Worm (Caenorhabditis elegans) whole organism, L2 larva: ENCODE results near the gene C04E6.5.
A peak's percentile ranks its signal among the peaks of the same experiment; 100 is the strongest.

Experiments used
- C34F6.9 ChIP-seq: fragments of 150-350 bp; optimal IDR thresholded peaks from 2 replicates; lab custom pipeline; 2014; ENCODE audit warnings: missing biosample characterization, missing genetic modification characterization
- R02D3.7 ChIP-seq: fragments of 150-350 bp; optimal IDR thresholded peaks from 2 replicates; lab custom pipeline; 2014; ENCODE audit warnings: missing biosample characterization, missing genetic modification characterization
- Y55F3AM.14 ChIP-seq: fragments of 200-800 bp; sonication (Bioruptor generic); optimal IDR thresholded peaks from 2 replicates; lab custom pipeline; 2018; ENCODE audit warnings: mild to moderate bottlenecking, missing genetic modification characterization, missing compliant biosample characterization
- ZK546.5 ChIP-seq: sonication (generic microtip); optimal IDR thresholded peaks from 2 replicates; lab custom pipeline; 2017; ENCODE audit warnings: missing biosample characterization, missing genetic modification characterization
- alr-1 ChIP-seq: fragments of 150-350 bp; optimal IDR thresholded peaks from 2 replicates; lab custom pipeline; 2014; ENCODE audit warnings: missing biosample characterization, missing genetic modification characterization
- ama-1 ChIP-seq: fragments of 150-350 bp; optimal IDR thresholded peaks from 2 replicates; lab custom pipeline; 2018; ENCODE audit warnings: inconsistent platforms
- ceh-16 ChIP-seq: fragments of 150-350 bp; optimal IDR thresholded peaks from 2 replicates; lab custom pipeline; 2014; ENCODE audit warnings: missing biosample characterization, missing genetic modification characterization
- ceh-82 ChIP-seq: fragments of 150-350 bp; optimal IDR thresholded peaks from 2 replicates; lab custom pipeline; 2014; ENCODE audit warnings: missing biosample characterization, missing genetic modification characterization
- crh-2 ChIP-seq: sonication (generic microtip); optimal IDR thresholded peaks from 2 replicates; lab custom pipeline; 2017; ENCODE audit warnings: missing biosample characterization, missing genetic modification characterization
- elt-3 ChIP-seq: sonication (generic microtip); optimal IDR thresholded peaks from 2 replicates; lab custom pipeline; 2017; ENCODE audit warnings: missing biosample characterization, missing genetic modification characterization
- fos-1 ChIP-seq: fragments of 150-350 bp; optimal IDR thresholded peaks from 2 replicates; lab custom pipeline; 2014; ENCODE audit warnings: missing biosample characterization, missing genetic modification characterization
- gmeb-1 ChIP-seq: fragments of 150-350 bp; optimal IDR thresholded peaks from 2 replicates; lab custom pipeline; 2014; ENCODE audit warnings: missing biosample characterization, missing genetic modification characterization
- lin-13 ChIP-seq: fragments of 150-350 bp; optimal IDR thresholded peaks from 2 replicates; lab custom pipeline; 2014; ENCODE audit warnings: missing biosample characterization, missing genetic modification reagents, missing genetic modification characterization
- lin-39 ChIP-seq: fragments of 150-350 bp; optimal IDR thresholded peaks from 2 replicates; lab custom pipeline; 2014; ENCODE audit warnings: missing biosample characterization, missing genetic modification reagents, missing genetic modification characterization
- lsy-2 ChIP-seq, 2 experiments: fragments of 150-350 bp in 1 of 2; sonication (generic microtip) in 1 of 2; optimal IDR thresholded peaks; 2 replicates each; lab custom pipeline; 2014 to 2017; ENCODE audit warnings: missing biosample characterization in 2 of 2, missing genetic modification characterization in 2 of 2
- mab-5 ChIP-seq: fragments of 150-350 bp; optimal IDR thresholded peaks from 2 replicates; lab custom pipeline; 2014; ENCODE audit warnings: missing biosample characterization, missing genetic modification characterization
- mbf-1 ChIP-seq: sonication (generic microtip); optimal IDR thresholded peaks from 2 replicates; lab custom pipeline; 2017; ENCODE audit warnings: missing biosample characterization, missing genetic modification characterization
- mdl-1 ChIP-seq, 2 experiments: fragments of 150-350 bp in 1 of 2; sonication (generic microtip) in 1 of 2; optimal IDR thresholded peaks; 2 replicates each; lab custom pipeline; 2017; ENCODE audit warnings: missing biosample characterization in 2 of 2, missing genetic modification characterization in 2 of 2
- nhr-10 ChIP-seq: sonication (generic microtip); optimal IDR thresholded peaks from 2 replicates; lab custom pipeline; 2017; ENCODE audit warnings: missing biosample characterization, missing genetic modification characterization
- nhr-11 ChIP-seq: fragments of 150-350 bp; optimal IDR thresholded peaks from 2 replicates; lab custom pipeline; 2014; ENCODE audit warnings: missing biosample characterization, missing genetic modification characterization
- nhr-12 ChIP-seq: fragments of 150-350 bp; optimal IDR thresholded peaks from 2 replicates; lab custom pipeline; 2014; ENCODE audit warnings: missing biosample characterization, missing genetic modification characterization
- nhr-21 ChIP-seq: fragments of 150-350 bp; optimal IDR thresholded peaks from 2 replicates; lab custom pipeline; 2014; ENCODE audit warnings: missing biosample characterization, missing genetic modification characterization
- nhr-23 ChIP-seq: fragments of 150-350 bp; optimal IDR thresholded peaks from 2 replicates; lab custom pipeline; 2014; ENCODE audit warnings: missing biosample characterization, missing genetic modification reagents, missing genetic modification characterization
- nhr-237 ChIP-seq: fragments of 150-350 bp; optimal IDR thresholded peaks from 2 replicates; lab custom pipeline; 2014; ENCODE audit warnings: missing biosample characterization, missing genetic modification characterization
- nhr-6 ChIP-seq: fragments of 150-350 bp; optimal IDR thresholded peaks from 2 replicates; lab custom pipeline; 2014; ENCODE audit warnings: missing biosample characterization, missing genetic modification characterization
- nhr-77 ChIP-seq: fragments of 150-350 bp; optimal IDR thresholded peaks from 2 replicates; lab custom pipeline; 2014; ENCODE audit warnings: missing biosample characterization, missing genetic modification characterization
- peb-1 ChIP-seq: fragments of 150-350 bp; optimal IDR thresholded peaks from 2 replicates; lab custom pipeline; 2014; ENCODE audit warnings: missing biosample characterization, missing genetic modification characterization
- sem-4 ChIP-seq: fragments of 150-350 bp; optimal IDR thresholded peaks from 2 replicates; lab custom pipeline; 2014; ENCODE audit warnings: missing biosample characterization, missing genetic modification reagents, missing genetic modification characterization
- skn-1 ChIP-seq: sonication (generic microtip); optimal IDR thresholded peaks from 2 replicates; lab custom pipeline; 2017; ENCODE audit warnings: missing biosample characterization, missing genetic modification characterization
- sma-3 ChIP-seq: sonication (generic microtip); optimal IDR thresholded peaks from 2 replicates; lab custom pipeline; 2016; ENCODE audit warnings: missing genetic modification reagents, missing genetic modification characterization, missing compliant biosample characterization
- sma-9 ChIP-seq, 2 experiments: fragments of 150-350 bp in 1 of 2; sonication (generic microtip) in 1 of 2; optimal IDR thresholded peaks; 2 replicates each; lab custom pipeline; 2014 to 2016; ENCODE audit warnings: missing genetic modification characterization in 2 of 2, mild to moderate bottlenecking in 1 of 2, missing biosample characterization in 1 of 2, missing compliant biosample characterization in 1 of 2, missing genetic modification reagents in 1 of 2, moderate library complexity in 1 of 2
- unc-55 ChIP-seq: fragments of 150-350 bp; sonication (generic microtip); optimal IDR thresholded peaks from 3 replicates; lab custom pipeline; 2014; ENCODE audit warnings: missing biosample characterization, missing genetic modification reagents, missing genetic modification characterization
- unc-62 ChIP-seq: fragments of 150-350 bp; optimal IDR thresholded peaks from 2 replicates; lab custom pipeline; 2014; ENCODE audit warnings: missing biosample characterization, missing genetic modification reagents, missing genetic modification characterization
- zag-1 ChIP-seq: fragments of 150-350 bp; optimal IDR thresholded peaks from 2 replicates; lab custom pipeline; 2014; ENCODE audit warnings: missing biosample characterization, missing genetic modification characterization
- ztf-1 ChIP-seq: fragments of 200-800 bp; sonication (Bioruptor generic); conservative IDR thresholded peaks from 2 replicates; pipeline ENCODE4 v1.3.6; 2022; ENCODE audit warnings: missing genetic modification characterization, missing compliant biosample characterization
- ztf-11 ChIP-seq: sonication (generic microtip); optimal IDR thresholded peaks from 2 replicates; lab custom pipeline; 2017; ENCODE audit warnings: missing biosample characterization, missing genetic modification characterization

The C04E6.5 gene

DNA sequence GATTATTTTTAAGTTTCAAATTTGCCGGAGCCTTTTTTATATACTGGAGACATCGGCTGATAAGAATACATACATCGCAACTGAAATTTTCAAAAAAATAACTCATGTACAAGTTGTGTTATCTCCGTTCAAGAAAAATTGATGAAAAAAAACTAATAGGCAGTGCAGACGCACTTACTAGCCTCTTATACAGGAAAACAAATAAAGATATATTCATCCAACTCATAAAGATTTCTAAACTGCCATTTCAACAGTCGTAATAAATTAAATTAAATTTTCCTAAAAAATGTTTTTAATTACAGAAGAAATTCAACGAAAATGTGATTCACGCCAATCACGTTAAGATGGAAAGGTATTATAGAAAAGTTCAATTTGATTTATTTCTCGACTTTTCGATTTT lies at the start of gene C04E6.5:
TSS of gene C04E6.5 (plus strand) at position 301 of the 400 bp plus-strand sequence.
- no peak for TF ChIP-seq peb-1
- no peak for TF ChIP-seq mbf-1 (tag; lab: Kevin White, UChicago)
- TF ChIP-seq nhr-237 (tag; lab: Kevin White, UChicago), result no peak
- TF ChIP-seq lin-39 (tag; lab: Kevin White, UChicago), result no peak
- TF ChIP-seq ztf-11, result no peak
- TF ChIP-seq nhr-21 (tag; lab: Kevin White, UChicago), result no peak
- TF ChIP-seq Y55F3AM.14, result no peak
- TF ChIP-seq zag-1, result no peak
- no peak for TF ChIP-seq nhr-77 (tag; lab: Kevin White, UChicago)
- TF ChIP-seq lin-13 (GFP tag; lab: Kevin White, UChicago), result no peak
- TF ChIP-seq unc-62 (GFP tag; lab: Kevin White, UChicago), result no peak
- TF ChIP-seq sma-9 (GFP tag; optimal IDR thresholded peaks at IDR 0.05; lab: Kevin White, UChicago), result no peak
- TF ChIP-seq sma-9 (tag; optimal IDR thresholded peaks at IDR 0.05; lab: Kevin White, UChicago), result no peak

- TF ChIP-seq ama-1 (lab: Kevin White, UChicago) (no peak), unc-55 (peak; percentile 77), C34F6.9 (tag; lab: Kevin White, UChicago) (no peak)
Measured at ce11 chrV:5862479-5863188, 39.3 kb upstream of the C04E6.5 start, which contains the start of gene F26F12.8. TSS of gene F26F12.8 (minus strand) at chrV:5862529.

DNA sequence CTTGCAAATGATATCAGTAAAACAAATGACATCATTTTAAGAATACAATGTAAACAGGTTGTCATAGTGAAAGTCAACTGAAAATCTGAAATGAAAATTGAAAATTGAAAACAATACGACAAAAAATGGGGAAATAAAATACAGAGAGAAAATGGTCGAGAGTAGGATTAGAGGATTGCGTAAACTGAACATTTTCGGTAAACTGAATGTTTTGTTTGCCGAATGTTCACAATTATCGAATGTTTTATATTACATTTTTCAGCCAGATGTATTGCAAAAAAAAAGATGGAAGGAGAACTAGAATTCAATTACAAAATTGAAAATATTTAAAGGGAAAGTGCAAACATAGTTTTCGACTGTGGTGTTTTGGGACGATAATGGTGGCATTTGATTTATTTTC lies 36.8 kb upstream of the C04E6.5 start, which contains the start of gene F26F12.5:
TSS of gene F26F12.5 (minus strand) at position 101 of the 400 bp plus-strand sequence.
- TF ChIP-seq nhr-6 (tag; lab: Kevin White, UChicago) (no peak), gmeb-1 (tag; lab: Kevin White, UChicago) (no peak), nhr-11 (no peak), sem-4 (tag; lab: Kevin White, UChicago) (no peak), sma-3 (no peak), mab-5 (tag; lab: Kevin White, UChicago) (no peak), Y55F3AM.14 (no peak), fos-1 (no peak), nhr-77 (tag; lab: Kevin White, UChicago) (no peak), mdl-1 (tag; optimal IDR thresholded peaks at IDR 0.05; lab: Kevin White, UChicago) (no peak), ceh-16 (tag; lab: Kevin White, UChicago) (no peak), nhr-12 (tag; lab: Kevin White, UChicago) (no peak), ama-1 (lab: Kevin White, UChicago) (no peak), lin-13 (GFP tag; lab: Kevin White, UChicago) (no peak), lsy-2 (tag; optimal IDR thresholded peaks at IDR 0.05; lab: Kevin White, UChicago) (no peak), skn-1 (tag; lab: Kevin White, UChicago) (no peak), alr-1 (tag; lab: Kevin White, UChicago) (no peak), ztf-1 (GFP tag; lab: Robert Waterston, UW) (no peak), unc-55 (no peak)

- TF ChIP-seq ceh-82 (tag; lab: Kevin White, UChicago) (no peak), ama-1 (lab: Kevin White, UChicago) (no peak), R02D3.7 (tag; lab: Kevin White, UChicago) (no peak)
Measured at ce11 chrV:5869227-5869626, 32.7 kb upstream of the C04E6.5 start, which contains the start of gene F26F12.4. TSS of gene F26F12.4 (minus strand) at chrV:5869327.

- no peak for TF ChIP-seq lin-13 (GFP tag; lab: Kevin White, UChicago)
- no peak for TF ChIP-seq sem-4 (tag; lab: Kevin White, UChicago)
- TF ChIP-seq unc-55, result no peak
- no peak for TF ChIP-seq lin-39 (tag; lab: Kevin White, UChicago)
- TF ChIP-seq alr-1 (tag; lab: Kevin White, UChicago), result no peak
- TF ChIP-seq unc-62 (GFP tag; lab: Kevin White, UChicago), result no peak
- no peak for TF ChIP-seq mab-5 (tag; lab: Kevin White, UChicago)
- TF ChIP-seq ZK546.5 (tag; lab: Kevin White, UChicago), result no peak
- no peak for TF ChIP-seq nhr-23
- TF ChIP-seq crh-2 (tag; lab: Kevin White, UChicago), result no peak
- TF ChIP-seq nhr-10 (tag; lab: Kevin White, UChicago), result no peak
- TF ChIP-seq elt-3 (tag; lab: Kevin White, UChicago), result no peak
Measured at ce11 chrV:5871759-5872158, 30.2 kb upstream of the C04E6.5 start, which contains the start of gene C02G6.2. TSS of gene C02G6.2 (plus strand) at chrV:5872059.
